Worm (Caenorhabditis elegans): ENCODE data around the gene igcm-4.

- TF ChIP-seq ztf-29 (GFP tag; IDR thresholded peaks at IDR 0.05) (no peak), ref-1 (GFP tag; conservative IDR thresholded peaks at IDR 0.05) (no peak), T22C8.4 (GFP tag; IDR thresholded peaks at IDR 0.05) (no peak), tab-1 (GFP tag; IDR thresholded peaks at IDR 0.05) (no peak), flt-1 (GFP tag; IDR thresholded peaks at IDR 0.05) (no peak)
Observed at ce11 chrX:2039358-2039757, 6.8 kb downstream of the igcm-4 start, which contains the start of gene smex-2.
